Fruit fly (Drosophila melanogaster): ENCODE measurements around the gene CG4116.

CG4116 gene

DNA sequence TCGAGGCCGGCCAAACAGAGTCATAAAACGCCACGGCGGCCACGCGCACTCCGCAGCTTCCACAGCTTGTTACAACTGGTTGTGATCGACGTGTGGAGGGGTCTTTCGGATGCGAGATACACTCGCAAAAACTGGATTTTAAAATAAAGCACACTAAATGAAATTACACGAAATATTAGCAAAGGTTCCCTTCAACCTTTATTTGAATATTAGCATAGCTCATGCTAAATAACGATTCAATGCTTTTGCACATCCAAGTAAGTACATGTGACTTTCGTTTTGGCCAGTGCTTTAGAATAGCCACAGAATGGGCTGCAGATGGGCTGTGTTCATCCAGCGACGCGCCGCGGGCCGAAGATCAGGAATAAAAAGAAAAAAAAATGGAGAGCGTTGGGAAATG lies 21.4 kb downstream of the CG4116 start (continued):
- TF ChIP-seq HLH4C (GFP tag; IDR thresholded peaks at IDR 0.05; ENCODE audit: partially characterized antibody) (no peak), CG8944 (GFP tag; optimal IDR thresholded peaks at IDR 0.05) (peak; percentile 76), CG7357 (GFP tag; IDR thresholded peaks at IDR 0.05) (peak; percentile 53; the same call in 1 of the 3 replicates), unc-4 (GFP tag; IDR thresholded peaks at IDR 0.05; ENCODE audit: partially characterized antibody) (no peak), NFAT (GFP tag; IDR thresholded peaks at IDR 0.05) (no peak), CG11695 (GFP tag; IDR thresholded peaks at IDR 0.05) (peak; percentile 51; the same call in 1 of the 3 replicates), CG2199 (GFP tag; IDR thresholded peaks at IDR 0.05) (no peak), gem (tag; optimal IDR thresholded peaks at IDR 0.05) (peak; percentile 80), CG31224 (GFP tag; IDR thresholded peaks at IDR 0.05) (no peak), CG11398 (GFP tag; optimal IDR thresholded peaks at IDR 0.05) (peak; percentile 41), slbo (GFP tag; IDR thresholded peaks at IDR 0.05) (peak; percentile 62), CG12155 (GFP tag; optimal IDR thresholded peaks at IDR 0.05) (peak; percentile 34), tll (GFP tag; optimal IDR thresholded peaks at IDR 0.05) (no peak), rib (GFP tag; IDR thresholded peaks at IDR 0.05) (no peak), Nf-YB (GFP tag; optimal IDR thresholded peaks at IDR 0.05) (peak; percentile 12), oc (tag; optimal IDR thresholded peaks at IDR 0.05) (peak; percentile 77), trem (tag; optimal IDR thresholded peaks at IDR 0.05) (peak; percentile 71), run (tag; optimal IDR thresholded peaks at IDR 0.05) (peak; percentile 50), fu2 (GFP tag; optimal IDR thresholded peaks at IDR 0.05) (no peak), C15 (GFP tag; IDR thresholded peaks at IDR 0.05) (no peak), CG32767 (GFP tag; IDR thresholded peaks at IDR 0.05) (peak; percentile 39; the same call in 1 of the 2 replicates), yki (optimal IDR thresholded peaks at IDR 0.05) (no peak), HHEX (GFP tag; optimal IDR thresholded peaks at IDR 0.05) (peak; percentile 39), peb (GFP tag; IDR thresholded peaks at IDR 0.05) (peak; percentile 54; the same call in 1 of the 2 replicates), CG8765 (GFP tag; IDR thresholded peaks at IDR 0.05) (peak; percentile 24; the same call in 1 of the 2 replicates), ATbp (GFP tag; optimal IDR thresholded peaks at IDR 0.05) (peak; percentile 63), al (GFP tag; IDR thresholded peaks at IDR 0.05) (0 out of 2 replicates have a peak, but pooled peaks have one; percentile 28), corto (GFP tag; optimal IDR thresholded peaks at IDR 0.05) (peak; percentile 37), Gsc (GFP tag; IDR thresholded peaks at IDR 0.05) (0 out of 2 replicates have a peak, but pooled peaks have one; percentile 57), Lpt (GFP tag; optimal IDR thresholded peaks at IDR 0.05) (no peak), en (GFP tag; optimal IDR thresholded peaks at IDR 0.05) (peak; percentile 41), H2.0 (GFP tag; IDR thresholded peaks at IDR 0.05) (peak; percentile 67), CG9437 (GFP tag; optimal IDR thresholded peaks at IDR 0.05) (peak; percentile 21), CG16813 (GFP tag; IDR thresholded peaks at IDR 0.05; ENCODE audit: partially characterized antibody) (no peak), CTCF (GFP tag; optimal IDR thresholded peaks at IDR 0.05) (no peak), jumu (GFP tag; optimal IDR thresholded peaks at IDR 0.05) (peak; percentile 59), Eip74EF (GFP tag; optimal IDR thresholded peaks at IDR 0.05) (peak in 1 of 2 experiments; percentile 22), CG2129 (GFP tag; IDR thresholded peaks at IDR 0.05; ENCODE audit: partially characterized antibody) (no peak), bbx (GFP tag; IDR thresholded peaks at IDR 0.05; ENCODE audit: partially characterized antibody) (no peak), zfh2 (GFP tag; optimal IDR thresholded peaks at IDR 0.05) (no peak), Nf-YC (tag; optimal IDR thresholded peaks at IDR 0.05) (no peak), CG13894 (tag; optimal IDR thresholded peaks at IDR 0.05) (no peak), D19B (GFP tag; optimal IDR thresholded peaks at IDR 0.05) (no peak), Lhr (GFP tag; optimal IDR thresholded peaks at IDR 0.05) (peak; percentile 53), chm (GFP tag; IDR thresholded peaks at IDR 0.05) (peak; percentile 78), CG2889 (GFP tag; IDR thresholded peaks at IDR 0.05) (no peak), lov (optimal IDR thresholded peaks at IDR 0.05) (no peak), lov (GFP tag; IDR thresholded peaks at IDR 0.05) (peak; percentile 80; the same call in 2 of the 3 replicates), scrt (GFP tag; optimal IDR thresholded peaks at IDR 0.05) (peak; percentile 0), ato (GFP tag; IDR thresholded peaks at IDR 0.05; ENCODE audit: partially characterized antibody) (no peak), Deaf1 (tag; optimal IDR thresholded peaks at IDR 0.05) (peak; percentile 21)
